Worm (Caenorhabditis elegans) whole organism, L3 larva: ENCODE results near the gene rpl-11.2.

Source experiments
- R02D3.7 ChIP-seq: fragments of 150-350 bp; optimal IDR thresholded peaks from 2 replicates; lab custom pipeline; 2014; ENCODE audit warnings: missing biosample characterization, missing genetic modification characterization
- ZK546.5 ChIP-seq: sonication (generic microtip); optimal IDR thresholded peaks from 2 replicates; lab custom pipeline; 2017; ENCODE audit warnings: missing biosample characterization, missing genetic modification characterization
- ama-1 ChIP-seq: fragments of 150-350 bp; optimal IDR thresholded peaks from 2 replicates; lab custom pipeline; 2018
- ceh-16 ChIP-seq: sonication (generic microtip); optimal IDR thresholded peaks from 2 replicates; lab custom pipeline; 2017; ENCODE audit warnings: missing biosample characterization, missing genetic modification characterization
- ceh-28 ChIP-seq: fragments of 150-350 bp; optimal IDR thresholded peaks from 2 replicates; lab custom pipeline; 2014; ENCODE audit warnings: missing biosample characterization, missing genetic modification reagents, missing genetic modification characterization
- ceh-82 ChIP-seq: fragments of 150-350 bp; optimal IDR thresholded peaks from 2 replicates; lab custom pipeline; 2014; ENCODE audit warnings: missing biosample characterization, missing genetic modification characterization
- daf-12 ChIP-seq: fragments of 150-350 bp; optimal IDR thresholded peaks from 2 replicates; lab custom pipeline; 2014; ENCODE audit warnings: missing biosample characterization, missing genetic modification reagents, missing genetic modification characterization
- egl-27 ChIP-seq: sonication (generic microtip); optimal IDR thresholded peaks from 4 replicates; lab custom pipeline; 2017; ENCODE audit warnings: missing biosample characterization, missing genetic modification reagents, missing genetic modification characterization
- elt-1 ChIP-seq: fragments of 150-350 bp; optimal IDR thresholded peaks from 2 replicates; lab custom pipeline; 2014; ENCODE audit warnings: missing biosample characterization, missing genetic modification characterization
- elt-2 ChIP-seq: sonication (generic microtip); optimal IDR thresholded peaks from 2 replicates; lab custom pipeline; 2016; ENCODE audit warnings: missing genetic modification reagents, mild to moderate bottlenecking, missing genetic modification characterization, missing compliant biosample characterization
- elt-3 ChIP-seq, 3 experiments: fragments of 150-350 bp in 1 of 3; sonication (generic microtip) in 2 of 3; optimal IDR thresholded peaks; 2 replicates in 2 of 3; 4 replicates in 1 of 3; lab custom pipeline; 2014 to 2017; ENCODE audit warnings: missing biosample characterization in 3 of 3, missing genetic modification characterization in 3 of 3
- eor-1 ChIP-seq, 2 experiments: fragments of 150-350 bp; optimal IDR thresholded peaks; 2 replicates each; lab custom pipeline; 2014 to 2018; ENCODE audit warnings: missing biosample characterization in 2 of 2, missing genetic modification characterization in 2 of 2
- fkh-10 ChIP-seq: sonication (generic microtip); optimal IDR thresholded peaks from 2 replicates; lab custom pipeline; 2017; ENCODE audit warnings: missing biosample characterization, missing genetic modification reagents, missing genetic modification characterization
- fkh-2 ChIP-seq: fragments of 150-350 bp; optimal IDR thresholded peaks from 2 replicates; lab custom pipeline; 2014; ENCODE audit warnings: missing biosample characterization, missing genetic modification reagents, missing genetic modification characterization
- hmg-11 ChIP-seq: sonication (generic microtip); optimal IDR thresholded peaks from 2 replicates; lab custom pipeline; 2016; ENCODE audit warnings: missing genetic modification characterization, missing compliant biosample characterization
- lin-15B ChIP-seq: fragments of 150-350 bp; optimal IDR thresholded peaks from 2 replicates; lab custom pipeline; 2014; ENCODE audit warnings: missing biosample characterization, missing genetic modification characterization
- lin-39 ChIP-seq: fragments of 150-350 bp; optimal IDR thresholded peaks from 2 replicates; lab custom pipeline; 2018; ENCODE audit warnings: missing biosample characterization, missing genetic modification reagents, missing genetic modification characterization
- lsy-12 ChIP-seq: sonication (generic microtip); optimal IDR thresholded peaks from 2 replicates; lab custom pipeline; 2016; ENCODE audit warnings: mild to moderate bottlenecking, missing genetic modification characterization, missing compliant biosample characterization
- mdl-1 ChIP-seq: fragments of 150-350 bp; optimal IDR thresholded peaks from 2 replicates; lab custom pipeline; 2014; ENCODE audit warnings: missing biosample characterization, missing genetic modification characterization
- nfya-1 ChIP-seq: sonication (generic microtip); optimal IDR thresholded peaks from 2 replicates; lab custom pipeline; 2017; ENCODE audit warnings: missing genetic modification characterization, mild to moderate bottlenecking, missing compliant biosample characterization, antibody characterized with exemption, moderate library complexity; ENCODE audit not compliant: insufficient read depth
- nhr-12 ChIP-seq: fragments of 150-350 bp; optimal IDR thresholded peaks from 2 replicates; lab custom pipeline; 2014; ENCODE audit warnings: missing biosample characterization, missing genetic modification characterization
- nhr-23 ChIP-seq: fragments of 150-350 bp; optimal IDR thresholded peaks from 2 replicates; lab custom pipeline; 2014; ENCODE audit warnings: missing biosample characterization, missing genetic modification reagents, missing genetic modification characterization
- nhr-25 ChIP-seq: sonication (generic microtip); optimal IDR thresholded peaks from 2 replicates; lab custom pipeline; 2017; ENCODE audit warnings: missing biosample characterization, missing genetic modification characterization
- nhr-28 ChIP-seq: fragments of 150-350 bp; optimal IDR thresholded peaks from 2 replicates; lab custom pipeline; 2014; ENCODE audit warnings: missing biosample characterization, missing genetic modification characterization
- nhr-43 ChIP-seq: sonication (generic microtip); optimal IDR thresholded peaks from 2 replicates; lab custom pipeline; 2016; ENCODE audit warnings: mild to moderate bottlenecking, missing genetic modification characterization, missing compliant biosample characterization; ENCODE audit not compliant: poor library complexity, severe bottlenecking
- nhr-67 ChIP-seq: fragments of 150-350 bp; optimal IDR thresholded peaks from 2 replicates; lab custom pipeline; 2014; ENCODE audit warnings: missing biosample characterization, missing genetic modification characterization
- pha-4 ChIP-seq: fragments of 150-350 bp; optimal IDR thresholded peaks from 2 replicates; lab custom pipeline; 2014; ENCODE audit warnings: missing biosample characterization, missing genetic modification reagents, missing genetic modification characterization
- pqm-1 ChIP-seq: fragments of 150-350 bp; optimal IDR thresholded peaks from 2 replicates; lab custom pipeline; 2017; ENCODE audit warnings: missing biosample characterization, missing genetic modification characterization, inconsistent platforms
- sea-2 ChIP-seq: fragments of 150-350 bp; sonication (generic microtip); optimal IDR thresholded peaks from 4 replicates; lab custom pipeline; 2014; ENCODE audit warnings: missing biosample characterization, missing genetic modification reagents, missing genetic modification characterization
- tbx-2 ChIP-seq: sonication (generic microtip); optimal IDR thresholded peaks from 2 replicates; lab custom pipeline; 2016; ENCODE audit warnings: mild to moderate bottlenecking, missing genetic modification characterization, missing compliant biosample characterization
- unc-62 ChIP-seq: fragments of 150-350 bp; sonication (generic microtip); optimal IDR thresholded peaks from 4 replicates; lab custom pipeline; 2014; ENCODE audit warnings: missing biosample characterization, missing genetic modification reagents, missing genetic modification characterization
- zag-1 ChIP-seq: fragments of 150-350 bp; optimal IDR thresholded peaks from 2 replicates; lab custom pipeline; 2014; ENCODE audit warnings: missing biosample characterization, missing genetic modification characterization
- ztf-4 ChIP-seq: fragments of 150-350 bp; optimal IDR thresholded peaks from 2 replicates; lab custom pipeline; 2014; ENCODE audit warnings: missing biosample characterization, missing genetic modification characterization

Gene rpl-11.2

DNA sequence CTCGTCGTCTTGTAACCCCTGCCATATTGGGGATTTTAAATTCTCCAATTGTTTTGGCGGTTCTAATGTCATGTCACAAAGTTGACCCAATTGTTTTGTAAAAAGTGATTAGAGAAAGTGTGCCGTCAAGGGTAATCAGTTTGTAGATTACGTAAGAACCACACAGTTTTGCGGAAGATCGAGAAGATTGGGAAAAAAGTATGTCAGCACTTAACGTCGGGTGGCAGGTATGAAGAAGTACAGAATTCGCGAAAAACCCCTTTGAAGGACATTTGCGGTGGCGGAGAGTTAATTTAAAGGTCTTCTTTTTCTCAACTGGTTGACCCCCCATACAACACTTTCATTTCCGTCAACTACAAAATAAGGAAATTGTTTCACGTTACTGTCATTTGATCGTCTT is 34.0 kb downstream of the rpl-11.2 start:
- no peak for TF ChIP-seq unc-62 (GFP tag; lab: Kevin White, UChicago)
- peak in 1 of 3 experiments; percentile 27 for TF ChIP-seq elt-3 (tag; optimal IDR thresholded peaks at IDR 0.05; lab: Kevin White, UChicago)
- TF ChIP-seq nhr-23 (tag; lab: Kevin White, UChicago): peak; percentile 74
- no peak for TF ChIP-seq pha-4
- peak; percentile 51 for TF ChIP-seq nhr-25 (tag; lab: Kevin White, UChicago)
- TF ChIP-seq, all 47 proteins: peak for 3

DNA sequence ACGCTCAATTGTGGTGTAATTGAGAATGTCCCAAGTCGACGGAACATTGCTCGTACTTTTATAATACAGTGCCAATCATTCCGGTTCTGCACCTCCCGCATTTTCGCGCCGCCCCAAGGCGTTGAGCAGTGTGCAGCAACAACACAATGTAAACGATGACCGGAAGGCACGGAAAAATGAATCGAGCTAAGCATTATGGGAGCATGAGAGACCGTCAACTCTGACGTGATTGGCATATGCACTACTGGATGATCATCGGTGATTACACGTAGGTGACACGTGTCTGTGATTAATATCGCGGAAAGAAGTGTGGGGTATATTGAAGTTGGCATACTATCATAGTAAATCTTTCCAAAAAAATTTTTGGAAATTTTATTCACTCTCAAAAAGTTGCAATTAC is 37.5 kb downstream of the rpl-11.2 start, which contains the start of gene T24C12.4:
Gene T24C12.4, minus strand, starts transcription at position 101 of the 400 bp plus-strand sequence.
- TF ChIP-seq lsy-12 (no peak), eor-1 (tag; optimal IDR thresholded peaks at IDR 0.05; lab: Kevin White, UChicago) (no peak), fkh-10 (GFP tag; lab: Kevin White, UChicago) (no peak)

DNA sequence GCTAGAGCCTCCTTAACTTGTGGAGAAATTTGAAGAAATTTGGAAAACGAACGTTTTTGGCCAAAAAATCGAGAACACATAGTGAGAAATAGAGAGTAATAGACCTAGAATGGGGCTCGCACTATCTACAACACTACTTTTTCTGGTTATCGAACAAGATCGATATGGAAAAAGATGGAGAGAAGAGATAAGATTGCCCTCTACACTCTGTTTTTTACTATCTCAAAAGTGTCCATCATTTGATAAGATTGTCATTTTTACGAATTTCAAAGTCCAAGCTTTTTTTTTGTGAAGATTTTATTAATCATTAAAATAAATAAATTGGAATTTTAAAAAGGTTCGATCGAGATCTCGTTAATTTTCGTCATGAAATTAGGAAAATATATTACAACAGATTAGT is 38.7 kb downstream of the rpl-11.2 start, which contains the start of gene T24C12.3:
Gene T24C12.3, minus strand, starts transcription at position 134 of the 400 bp plus-strand sequence.
- TF ChIP-seq nfya-1 (tag; lab: Kevin White, UChicago): no peak
- TF ChIP-seq nhr-25 (tag; lab: Kevin White, UChicago): no peak
- peak; percentile 43 for TF ChIP-seq elt-1 (tag; lab: Kevin White, UChicago)
- TF ChIP-seq lsy-12: no peak
- TF ChIP-seq nhr-12: no peak
- no peak for TF ChIP-seq ZK546.5 (tag; lab: Kevin White, UChicago)
- TF ChIP-seq elt-2: peak; percentile 92
- TF ChIP-seq pqm-1 (tag; lab: Kevin White, UChicago): peak; percentile 82
- TF ChIP-seq elt-3 (tag; optimal IDR thresholded peaks at IDR 0.05; lab: Kevin White, UChicago): peak in 1 of 3 experiments; percentile 69
- no peak for TF ChIP-seq fkh-2 (tag; lab: Kevin White, UChicago)
- TF ChIP-seq lin-39 (tag; lab: Kevin White, UChicago): no peak

DNA sequence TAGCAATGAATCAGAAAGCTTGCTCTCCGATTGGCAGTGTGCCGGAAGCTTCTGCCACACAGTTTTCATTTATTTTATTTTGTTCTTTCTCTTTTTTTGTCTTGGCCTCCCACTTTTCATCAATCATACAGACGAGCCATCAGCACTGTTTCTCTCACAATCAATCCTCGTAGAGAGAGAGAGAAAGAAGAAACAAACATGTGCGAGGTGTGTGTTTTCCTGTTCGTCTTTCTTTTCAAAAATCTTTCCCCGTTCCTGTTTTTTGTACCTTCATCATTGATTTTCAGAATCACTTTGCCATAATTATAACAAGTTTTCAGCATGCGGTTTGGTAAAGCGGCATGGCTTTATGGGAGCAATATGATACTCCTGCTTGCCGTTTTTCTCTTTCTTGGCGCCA is 43.3 kb downstream of the rpl-11.2 start, which contains the start of gene T24C12.1:
Gene T24C12.1, plus strand, starts transcription at position 301 of the 400 bp plus-strand sequence.
- TF ChIP-seq elt-1 (tag; lab: Kevin White, UChicago) (no peak), ama-1 (lab: Kevin White, UChicago) (no peak), nhr-12 (no peak), pqm-1 (tag; lab: Kevin White, UChicago) (no peak), nhr-67 (tag; lab: Kevin White, UChicago) (no peak), nfya-1 (tag; lab: Kevin White, UChicago) (no peak), mdl-1 (tag; lab: Kevin White, UChicago) (no peak), nhr-25 (tag; lab: Kevin White, UChicago) (no peak), ztf-4 (tag; lab: Kevin White, UChicago) (no peak), ceh-16 (tag; lab: Kevin White, UChicago) (no peak), ZK546.5 (tag; lab: Kevin White, UChicago) (no peak), daf-12 (tag; lab: Kevin White, UChicago) (no peak), tbx-2 (no peak), hmg-11 (tag; lab: Kevin White, UChicago) (no peak), zag-1 (tag; lab: Kevin White, UChicago) (no peak), nhr-43 (no peak), pha-4 (no peak), nhr-28 (tag; lab: Kevin White, UChicago) (no peak)

DNA sequence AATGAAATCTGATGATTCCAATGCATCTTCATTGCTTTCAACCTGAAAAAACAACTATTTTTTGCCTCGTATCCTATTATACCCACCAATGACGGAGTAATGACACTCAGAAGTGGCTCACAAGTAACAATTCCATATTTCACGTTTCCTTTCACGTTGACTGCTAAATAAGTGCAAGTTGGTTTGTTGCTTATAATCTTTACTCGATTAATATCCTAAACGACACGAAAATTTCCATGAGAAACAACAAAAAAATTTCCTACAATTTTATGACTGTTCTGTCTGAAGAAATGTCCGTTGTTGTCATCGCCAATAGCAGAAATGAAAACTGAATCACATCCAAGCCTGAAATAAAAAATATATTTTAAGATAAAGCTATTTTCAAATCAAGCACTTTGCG is 45.0 kb downstream of the rpl-11.2 start:
- TF ChIP-seq ceh-28 (tag; lab: Kevin White, UChicago): no peak
- no peak for TF ChIP-seq nhr-28 (tag; lab: Kevin White, UChicago)
- TF ChIP-seq nhr-43: no peak
- TF ChIP-seq R02D3.7: no peak
- no peak for TF ChIP-seq nhr-12
- TF ChIP-seq fkh-2 (tag; lab: Kevin White, UChicago): no peak
- no peak for TF ChIP-seq zag-1 (tag; lab: Kevin White, UChicago)
- no peak for TF ChIP-seq nhr-23 (tag; lab: Kevin White, UChicago)
- no peak for TF ChIP-seq nhr-67 (tag; lab: Kevin White, UChicago)
- TF ChIP-seq ceh-82 (tag; lab: Kevin White, UChicago): no peak
- TF ChIP-seq egl-27: no peak
- TF ChIP-seq sea-2 (GFP tag; lab: Kevin White, UChicago): no peak
- TF ChIP-seq lin-15B (tag; lab: Kevin White, UChicago): no peak
- TF ChIP-seq ama-1 (lab: Kevin White, UChicago): no peak
